Fruit fly (Drosophila melanogaster): ENCODE measurements around the gene ais.

Gene ais

DNA sequence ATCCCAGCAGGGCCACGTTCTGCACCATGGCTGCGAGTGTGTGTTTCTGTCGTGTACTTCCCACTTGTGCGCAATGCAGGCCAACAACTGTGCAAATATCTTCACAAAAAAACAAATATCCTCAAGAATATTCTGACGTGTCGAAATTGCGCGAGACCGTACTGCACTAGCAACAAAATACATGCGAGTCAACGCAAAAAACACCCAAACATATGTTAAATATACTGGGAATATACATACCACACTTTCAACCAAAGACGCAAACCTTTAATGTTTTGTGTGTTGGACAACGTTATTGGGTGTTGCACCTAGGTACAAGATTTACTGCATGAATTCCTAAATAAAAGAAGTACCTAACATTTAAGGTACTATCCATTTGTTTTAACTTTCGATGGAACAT is 2.4 kb downstream of the ais start, which contains the start of gene NUCB1 (continued):
- TF ChIP-seq CG16813 (GFP tag; IDR thresholded peaks at IDR 0.05; ENCODE audit: partially characterized antibody) (0 out of 3 replicates have a peak, but pooled peaks have one; percentile 4), CG7271 (tag; optimal IDR thresholded peaks at IDR 0.05) (peak; percentile 26), croc (GFP tag; conservative IDR thresholded peaks at IDR 0.05) (no peak), CG1832 (GFP tag; optimal IDR thresholded peaks at IDR 0.05) (no peak), Tbp (GFP tag; optimal IDR thresholded peaks at IDR 0.05) (no peak), HLH3B (GFP tag; IDR thresholded peaks at IDR 0.05) (no peak)

DNA sequence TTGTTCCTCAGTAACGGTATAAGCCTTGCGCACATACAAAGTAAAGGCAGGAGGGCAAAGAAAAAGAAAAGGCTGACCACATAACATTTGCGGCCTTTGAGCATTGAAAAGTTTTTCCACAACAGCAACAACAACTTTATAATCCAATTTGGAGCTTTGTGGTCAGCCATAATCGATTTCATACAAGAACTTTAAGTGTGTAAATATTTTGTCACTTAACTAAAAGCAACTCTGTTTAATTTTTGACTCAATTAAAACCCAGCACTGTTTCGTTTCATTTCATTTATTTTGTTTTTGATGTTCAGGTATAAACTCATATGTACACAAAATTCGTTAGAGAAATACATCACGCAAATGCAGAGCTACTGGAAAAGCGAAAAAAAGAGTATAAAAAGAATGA is 7.0 kb downstream of the ais start, which contains the start of gene CG42816:
TSS of gene CG42816 (minus strand) at position 101 of the 400 bp plus-strand sequence.
- TF ChIP-seq Ada2b (GFP tag; IDR thresholded peaks at IDR 0.05) (no peak), jigr1 (GFP tag; IDR thresholded peaks at IDR 0.05) (no peak), CG13894 (tag; optimal IDR thresholded peaks at IDR 0.05) (no peak), peb (GFP tag; IDR thresholded peaks at IDR 0.05) (no peak), vvl (GFP tag; IDR thresholded peaks at IDR 0.05) (no peak)

DNA sequence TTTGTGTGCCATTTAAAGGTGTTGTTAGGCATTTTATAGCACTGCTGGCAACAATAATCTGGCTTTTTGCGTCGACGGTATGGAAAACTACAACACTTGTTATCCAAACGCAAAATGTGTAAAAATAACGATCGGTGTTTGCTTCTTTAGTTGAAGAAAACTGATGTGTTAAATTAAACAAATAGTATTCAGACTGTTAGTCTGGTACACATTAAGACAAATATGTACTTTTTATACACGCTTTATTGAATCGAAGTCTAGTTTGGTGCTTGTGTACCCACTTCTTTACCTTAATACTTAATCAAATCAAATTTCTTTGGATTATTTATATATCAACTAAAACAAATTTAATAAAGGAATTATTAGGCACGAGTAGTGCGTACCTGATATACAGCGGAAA is 13.0 kb downstream of the ais start:
- TF ChIP-seq grau (tag; optimal IDR thresholded peaks at IDR 0.05) (no peak), B-H2 (GFP tag; optimal IDR thresholded peaks at IDR 0.05) (peak; percentile 80), CHES-1-like (GFP tag; optimal IDR thresholded peaks at IDR 0.05) (no peak), CG2116 (GFP tag; optimal IDR thresholded peaks at IDR 0.05) (no peak), pho (GFP tag; optimal IDR thresholded peaks at IDR 0.05) (peak; percentile 39), B-H1 (GFP tag; IDR thresholded peaks at IDR 0.05) (no peak), zen (tag; optimal IDR thresholded peaks at IDR 0.05) (no peak), Dp (GFP tag; optimal IDR thresholded peaks at IDR 0.05) (no peak), emc (GFP tag; optimal IDR thresholded peaks at IDR 0.05) (no peak), Meics (GFP tag; optimal IDR thresholded peaks at IDR 0.05) (peak; percentile 81), CG9876 (GFP tag; optimal IDR thresholded peaks at IDR 0.05) (no peak), Lim3 (GFP tag; IDR thresholded peaks at IDR 0.05) (no peak), Ada2b (GFP tag; IDR thresholded peaks at IDR 0.05) (no peak), CG17186 (GFP tag; optimal IDR thresholded peaks at IDR 0.05) (no peak), Lhr (GFP tag; optimal IDR thresholded peaks at IDR 0.05) (no peak), CG10543 (GFP tag; optimal IDR thresholded peaks at IDR 0.05) (peak; percentile 78), da (GFP tag; optimal IDR thresholded peaks at IDR 0.05) (no peak), CTCF (GFP tag; optimal IDR thresholded peaks at IDR 0.05) (no peak), CG8359 (GFP tag; optimal IDR thresholded peaks at IDR 0.05; ENCODE audit: borderline replicate concordance) (no peak), Atf3 (GFP tag; optimal IDR thresholded peaks at IDR 0.05) (no peak), NK7.1 (GFP tag; optimal IDR thresholded peaks at IDR 0.05) (no peak), Ravus (GFP tag; IDR thresholded peaks at IDR 0.05) (no peak), ttk (GFP tag; IDR thresholded peaks at IDR 0.05) (no peak), E2f2 (GFP tag; IDR thresholded peaks at IDR 0.05) (no peak), CG4360 (GFP tag; IDR thresholded peaks at IDR 0.05) (no peak), Elba2 (GFP tag; optimal IDR thresholded peaks at IDR 0.05) (no peak), CG9727 (GFP tag; optimal IDR thresholded peaks at IDR 0.05) (peak; percentile 7), cato (GFP tag; optimal IDR thresholded peaks at IDR 0.05; ENCODE audit: borderline replicate concordance) (no peak), slou (GFP tag; optimal IDR thresholded peaks at IDR 0.05) (peak; percentile 2), chn (GFP tag; optimal IDR thresholded peaks at IDR 0.05) (no peak), CG8924 (tag; optimal IDR thresholded peaks at IDR 0.05) (no peak), Hand (GFP tag; optimal IDR thresholded peaks at IDR 0.05) (peak; percentile 49), dmrt99B (tag; optimal IDR thresholded peaks at IDR 0.05) (no peak), Sry-β (GFP tag; optimal IDR thresholded peaks at IDR 0.05) (no peak), CG3281 (GFP tag; optimal IDR thresholded peaks at IDR 0.05) (peak; percentile 88), CG11247 (GFP tag; IDR thresholded peaks at IDR 0.05) (peak; percentile 49; the same call in 1 of the 2 replicates), CG10321 (GFP tag; IDR thresholded peaks at IDR 0.05) (no peak), caup (GFP tag; optimal IDR thresholded peaks at IDR 0.05; ENCODE audit: severe bottlenecking) (peak; percentile 85), zfh2 (GFP tag; optimal IDR thresholded peaks at IDR 0.05) (no peak)

Measured in whole organism, embryonic.